Fruit fly (Drosophila melanogaster) whole organism, embryonic: Measurements from ENCODE around the gene CG14778.

Experiments used
- Abd-B ChIP-seq: fragments of 200-800 bp; sonication (Bioruptor generic); optimal IDR thresholded peaks from 2 replicates; lab custom pipeline; 2018; ENCODE audit warnings: missing biosample characterization, mild to moderate bottlenecking, missing genetic modification characterization, moderate library complexity
- CG1024 ChIP-seq: fragments of 200-800 bp; sonication (Bioruptor generic); IDR thresholded peaks from 2 replicates; pipeline ENCODE4 v1.3.6; 2022; ENCODE audit warnings: missing biosample characterization, missing genetic modification characterization
- CG11696 ChIP-seq: fragments of 200-800 bp; sonication (Bioruptor generic); IDR thresholded peaks from 2 replicates; pipeline ENCODE4 v1.3.6; 2022; ENCODE audit warnings: missing biosample characterization, missing genetic modification characterization
- CG12071 ChIP-seq: fragments of 200-800 bp; sonication (Bioruptor generic); optimal IDR thresholded peaks from 3 replicates; lab custom pipeline; 2018; ENCODE audit warnings: missing biosample characterization, mild to moderate bottlenecking, missing genetic modification characterization
- CG13624 ChIP-seq: fragments of 200-800 bp; sonication (Bioruptor generic); optimal IDR thresholded peaks from 2 replicates; lab custom pipeline; 2016; ENCODE audit warnings: missing biosample characterization, missing genetic modification characterization
- CG16815 ChIP-seq: fragments of 200-800 bp; sonication (Bioruptor generic); optimal IDR thresholded peaks from 3 replicates; lab custom pipeline; 2017; ENCODE audit warnings: missing biosample characterization, mild to moderate bottlenecking, missing genetic modification characterization
- CG17359 ChIP-seq: fragments of 200-800 bp; sonication (Bioruptor generic); optimal IDR thresholded peaks from 3 replicates; lab custom pipeline; 2018; ENCODE audit warnings: missing biosample characterization, mild to moderate bottlenecking, missing genetic modification characterization, moderate library complexity
- CG1792 ChIP-seq: fragments of 200-800 bp; sonication (Bioruptor generic); optimal IDR thresholded peaks from 2 replicates; lab custom pipeline; 2016; ENCODE audit warnings: missing biosample characterization, missing genetic modification characterization
- CG18262 ChIP-seq: fragments of 200-800 bp; optimal IDR thresholded peaks from 3 replicates; lab custom pipeline; 2019; ENCODE audit warnings: missing biosample characterization, mild to moderate bottlenecking, missing genetic modification characterization, moderate library complexity
- CG18764 ChIP-seq: fragments of 200-800 bp; sonication (Bioruptor generic); optimal IDR thresholded peaks from 3 replicates; lab custom pipeline; 2016; ENCODE audit warnings: missing biosample characterization, missing genetic modification characterization
- CG2120 ChIP-seq: fragments of 200-800 bp; sonication (Bioruptor generic); optimal IDR thresholded peaks from 3 replicates; lab custom pipeline; 2016; ENCODE audit warnings: missing biosample characterization, missing genetic modification characterization
- CG31224 ChIP-seq: fragments of 200-800 bp; sonication (Bioruptor generic); IDR thresholded peaks from 2 replicates; pipeline ENCODE4 v1.3.6; 2022; ENCODE audit warnings: missing biosample characterization, missing genetic modification characterization
- CG3163 ChIP-seq: fragments of 200-800 bp; sonication (Bioruptor generic); optimal IDR thresholded peaks from 3 replicates; lab custom pipeline; 2016; ENCODE audit warnings: missing biosample characterization, missing genetic modification characterization
- CG32767 ChIP-seq: fragments of 200-800 bp; sonication (Bioruptor generic); IDR thresholded peaks from 2 replicates; pipeline ENCODE4 v1.3.6; 2022; ENCODE audit warnings: missing biosample characterization, missing genetic modification characterization
- CG32772 ChIP-seq: fragments of 200-800 bp; sonication (Bioruptor generic); IDR thresholded peaks from 2 replicates; pipeline ENCODE4 v1.3.6; 2022; ENCODE audit warnings: missing biosample characterization, missing genetic modification characterization
- CG3838 ChIP-seq: fragments of 200-800 bp; sonication (Bioruptor generic); optimal IDR thresholded peaks from 3 replicates; lab custom pipeline; 2016; ENCODE audit warnings: missing biosample characterization, missing genetic modification characterization
- CG42726 ChIP-seq: fragments of 200-800 bp; sonication (Bioruptor generic); IDR thresholded peaks from 2 replicates; pipeline ENCODE4 v1.3.6; 2022; ENCODE audit warnings: missing biosample characterization, missing genetic modification characterization; ENCODE audit not compliant: partially characterized antibody
- CG43689 ChIP-seq: fragments of 200-800 bp; sonication (Bioruptor generic); IDR thresholded peaks from 2 replicates; pipeline ENCODE4 v1.3.6; 2022; ENCODE audit warnings: missing biosample characterization, missing genetic modification characterization
- CG8359 ChIP-seq: fragments of 200-800 bp; sonication (Bioruptor generic); optimal IDR thresholded peaks from 2 replicates; lab custom pipeline; 2017; ENCODE audit warnings: missing biosample characterization, mild to moderate bottlenecking, missing genetic modification characterization, borderline replicate concordance
- CG9727 ChIP-seq: fragments of 200-800 bp; sonication (Bioruptor generic); optimal IDR thresholded peaks from 3 replicates; lab custom pipeline; 2017; ENCODE audit warnings: missing biosample characterization, mild to moderate bottlenecking, missing genetic modification characterization
- CG9876 ChIP-seq: fragments of 200-800 bp; sonication (Bioruptor generic); optimal IDR thresholded peaks from 2 replicates; lab custom pipeline; 2016; ENCODE audit warnings: missing biosample characterization, missing genetic modification characterization
- CHES-1-like ChIP-seq: fragments of 200-800 bp; sonication (Bioruptor generic); optimal IDR thresholded peaks from 2 replicates; lab custom pipeline; 2016; ENCODE audit warnings: missing biosample characterization, missing genetic modification characterization
- CoRest ChIP-seq: fragments of 200-800 bp; sonication (Bioruptor generic); optimal IDR thresholded peaks from 3 replicates; lab custom pipeline; 2018; ENCODE audit warnings: missing biosample characterization, mild to moderate bottlenecking, missing genetic modification characterization, moderate library complexity
- CrebB ChIP-seq: fragments of 200-800 bp; sonication (Bioruptor generic); optimal IDR thresholded peaks from 3 replicates; lab custom pipeline; 2018; ENCODE audit warnings: missing biosample characterization, mild to moderate bottlenecking, missing genetic modification characterization
- Dbx ChIP-seq: fragments of 200-800 bp; sonication (Bioruptor generic); IDR thresholded peaks from 3 replicates; pipeline ENCODE4 v1.3.6; 2022; ENCODE audit warnings: missing biosample characterization, missing genetic modification characterization
- Doc3 ChIP-seq: fragments of 200-800 bp; sonication (Bioruptor generic); IDR thresholded peaks from 3 replicates; pipeline ENCODE4 v1.3.6; 2022; ENCODE audit warnings: missing biosample characterization, missing genetic modification characterization; ENCODE audit not compliant: partially characterized antibody
- GATAe ChIP-seq: fragments of 200-800 bp; sonication (Bioruptor generic); conservative IDR thresholded peaks from 2 replicates; pipeline ENCODE4 v1.3.6; 2022; ENCODE audit warnings: missing biosample characterization, missing genetic modification characterization
- Hmr ChIP-seq: fragments of 200-800 bp; sonication (Bioruptor generic); optimal IDR thresholded peaks from 3 replicates; lab custom pipeline; 2017; ENCODE audit warnings: mild to moderate bottlenecking, missing biosample characterization, missing genetic modification reagents, missing genetic modification characterization
- Meics ChIP-seq: fragments of 200-800 bp; sonication (Bioruptor generic); optimal IDR thresholded peaks from 2 replicates; lab custom pipeline; 2017; ENCODE audit warnings: missing biosample characterization, mild to moderate bottlenecking, missing genetic modification characterization
- Ravus ChIP-seq: fragments of 200-800 bp; sonication (Bioruptor generic); IDR thresholded peaks from 2 replicates; pipeline ENCODE4 v1.3.6; 2022; ENCODE audit warnings: missing biosample characterization, missing genetic modification characterization
- Side ChIP-seq: fragments of 200-800 bp; sonication (Bioruptor generic); optimal IDR thresholded peaks from 2 replicates; lab custom pipeline; 2016; ENCODE audit warnings: missing biosample characterization, missing genetic modification characterization
- Sox102F ChIP-seq: fragments of 200-800 bp; sonication (Bioruptor generic); optimal IDR thresholded peaks from 2 replicates; lab custom pipeline; 2018; ENCODE audit warnings: missing biosample characterization, mild to moderate bottlenecking, missing genetic modification characterization, moderate library complexity
- Sry-β ChIP-seq: fragments of 200-800 bp; sonication (Bioruptor generic); optimal IDR thresholded peaks from 2 replicates; lab custom pipeline; 2018; ENCODE audit warnings: missing biosample characterization, mild to moderate bottlenecking, missing genetic modification characterization, moderate library complexity
- ato ChIP-seq: fragments of 200-800 bp; sonication (Bioruptor generic); IDR thresholded peaks from 2 replicates; pipeline ENCODE4 v1.3.6; 2022; ENCODE audit warnings: missing biosample characterization, missing genetic modification characterization; ENCODE audit not compliant: partially characterized antibody
- bcd ChIP-seq: fragments of 200-800 bp; sonication (Bioruptor generic); optimal IDR thresholded peaks from 2 replicates; lab custom pipeline; 2017; ENCODE audit warnings: missing biosample characterization, mild to moderate bottlenecking, missing genetic modification characterization
- chm ChIP-seq: fragments of 200-800 bp; sonication (Bioruptor generic); IDR thresholded peaks from 2 replicates; pipeline ENCODE4 v1.3.6; 2022; ENCODE audit warnings: missing biosample characterization, missing genetic modification characterization
- corto ChIP-seq: fragments of 200-800 bp; sonication (Bioruptor generic); optimal IDR thresholded peaks from 2 replicates; lab custom pipeline; 2016; ENCODE audit warnings: missing biosample characterization, mild to moderate bottlenecking, missing genetic modification characterization, moderate library complexity
- dmrt99B ChIP-seq: fragments of 200-800 bp; sonication (Bioruptor generic); optimal IDR thresholded peaks from 2 replicates; lab custom pipeline; 2018; ENCODE audit warnings: missing biosample characterization, mild to moderate bottlenecking, missing genetic modification characterization, moderate library complexity
- grau ChIP-seq: fragments of 200-800 bp; optimal IDR thresholded peaks from 3 replicates; lab custom pipeline; 2019; ENCODE audit warnings: missing biosample characterization, mild to moderate bottlenecking, missing genetic modification characterization, moderate library complexity
- h ChIP-seq: fragments of >200 bp; optimal IDR thresholded peaks from 2 replicates; lab custom pipeline; 2017
- hbn ChIP-seq: fragments of 200-800 bp; sonication (Bioruptor generic); IDR thresholded peaks from 2 replicates; pipeline ENCODE4 v1.3.6; 2022; ENCODE audit warnings: missing biosample characterization, missing genetic modification characterization; ENCODE audit not compliant: partially characterized antibody
- inv ChIP-seq: fragments of 200-800 bp; sonication (Bioruptor generic); IDR thresholded peaks from 2 replicates; pipeline ENCODE4 v1.3.6; 2022; ENCODE audit warnings: missing biosample characterization, missing genetic modification characterization; ENCODE audit not compliant: partially characterized antibody
- ken ChIP-seq: fragments of 200-800 bp; sonication (Bioruptor generic); IDR thresholded peaks from 3 replicates; pipeline ENCODE4 v1.3.6; 2022; ENCODE audit warnings: missing biosample characterization, missing genetic modification characterization
- knrl ChIP-seq: fragments of 200-800 bp; sonication (Bioruptor generic); IDR thresholded peaks from 3 replicates; pipeline ENCODE4 v1.3.6; 2022; ENCODE audit warnings: missing biosample characterization, missing genetic modification characterization; ENCODE audit not compliant: partially characterized antibody
- lbe ChIP-seq: fragments of 200-800 bp; sonication (Bioruptor generic); optimal IDR thresholded peaks from 2 replicates; lab custom pipeline; 2016; ENCODE audit warnings: missing biosample characterization, mild to moderate bottlenecking, missing genetic modification characterization
- pb ChIP-seq: fragments of 200-800 bp; sonication (Bioruptor generic); optimal IDR thresholded peaks from 3 replicates; lab custom pipeline; 2016; ENCODE audit warnings: missing biosample characterization, missing genetic modification characterization
- pzg ChIP-seq: fragments of 200-800 bp; sonication (Bioruptor generic); optimal IDR thresholded peaks from 3 replicates; lab custom pipeline; 2018; ENCODE audit warnings: missing biosample characterization, mild to moderate bottlenecking, missing genetic modification characterization, moderate library complexity
- scrt ChIP-seq: fragments of 200-800 bp; sonication (Bioruptor generic); optimal IDR thresholded peaks from 2 replicates; lab custom pipeline; 2018; ENCODE audit warnings: missing biosample characterization, mild to moderate bottlenecking, missing genetic modification characterization, moderate library complexity
- sd ChIP-seq: fragments of 200-800 bp; sonication (Bioruptor generic); optimal IDR thresholded peaks from 3 replicates; lab custom pipeline; 2018; ENCODE audit warnings: missing biosample characterization, mild to moderate bottlenecking, missing genetic modification characterization, moderate library complexity
- zen2 ChIP-seq: fragments of 200-800 bp; sonication (Bioruptor generic); IDR thresholded peaks from 3 replicates; pipeline ENCODE4 v1.3.6; 2022; ENCODE audit warnings: missing biosample characterization, missing genetic modification characterization; ENCODE audit not compliant: partially characterized antibody

CG14778 gene

dm6 chrX:1476848-1477247 lies 9.6 kb downstream of the CG14778 start, which contains the start of the genes Rab27 and mei-38 (continued):
- no peak for TF ChIP-seq CG9727 (GFP tag; lab: Kevin White, UChicago)
- no peak for TF ChIP-seq Meics (GFP tag; lab: Kevin White, UChicago)
- TF ChIP-seq CG11696 (GFP tag; lab: Robert Waterston, UW): no peak
- no peak for TF ChIP-seq Hmr
- no peak for TF ChIP-seq CG18262 (tag; lab: Kevin White, UChicago)
- no peak for TF ChIP-seq CG12071 (GFP tag; lab: Kevin White, UChicago)
- TF ChIP-seq Ravus: no peak
- no peak for TF ChIP-seq CG43689
- TF ChIP-seq chm (GFP tag; lab: Robert Waterston, UW): no peak
- TF ChIP-seq CG32767 (GFP tag; lab: Robert Waterston, UW): 0 out of 2 replicates have a peak, but pooled peaks have one; percentile 27
- peak; percentile 13 for TF ChIP-seq CG3163 (GFP tag; lab: Kevin White, UChicago)
- no peak for TF ChIP-seq corto (GFP tag; lab: Kevin White, UChicago)
- peak; percentile 32 for TF ChIP-seq CHES-1-like
- no peak for TF ChIP-seq Sry-β (GFP tag; lab: Kevin White, UChicago)
- peak; percentile 33; the same call in 1 of the 2 replicates for TF ChIP-seq ato (GFP tag; lab: Robert Waterston, UW)
- TF ChIP-seq hbn (GFP tag; lab: Robert Waterston, UW): peak; percentile 57; the same call in 1 of the 2 replicates
- no peak for TF ChIP-seq CG18764 (GFP tag; lab: Kevin White, UChicago)
- TF ChIP-seq CG9876: no peak
- TF ChIP-seq dmrt99B (tag; lab: Kevin White, UChicago): no peak
- TF ChIP-seq knrl (GFP tag; lab: Robert Waterston, UW): peak; percentile 60; the same call in 2 of the 3 replicates
- TF ChIP-seq CrebB: no peak
- TF ChIP-seq CG42726 (GFP tag; lab: Robert Waterston, UW): peak; percentile 72
- TF ChIP-seq CG1024: no peak
- peak; percentile 57; the same call in 1 of the 3 replicates for TF ChIP-seq zen2 (GFP tag; lab: Robert Waterston, UW)
- peak; percentile 56 for TF ChIP-seq CG2120 (GFP tag; lab: Kevin White, UChicago)
- TF ChIP-seq CG17359 (tag; lab: Kevin White, UChicago): no peak
- no peak for TF ChIP-seq CG8359 (GFP tag; lab: Kevin White, UChicago)
- no peak for TF ChIP-seq CG3838 (GFP tag; lab: Kevin White, UChicago)
- TF ChIP-seq CG1792: peak; percentile 23
- TF ChIP-seq Abd-B (GFP tag; lab: Kevin White, UChicago): peak; percentile 2
- TF ChIP-seq CG32772 (GFP tag; lab: Robert Waterston, UW): peak; percentile 54
- no peak for TF ChIP-seq sd
- no peak for TF ChIP-seq h (lab: Kevin White, UChicago)
- TF ChIP-seq lbe (GFP tag; lab: Kevin White, UChicago): peak; percentile 4
- TF ChIP-seq ken (GFP tag; lab: Robert Waterston, UW): 0 out of 3 replicates have a peak, but pooled peaks have one; percentile 48
- no peak for TF ChIP-seq GATAe (GFP tag; lab: Robert Waterston, UW)
- peak; percentile 8 for TF ChIP-seq CoRest
- TF ChIP-seq Sox102F (GFP tag; lab: Kevin White, UChicago): no peak
- TF ChIP-seq CG31224: no peak
- 0 out of 3 replicates have a peak, but pooled peaks have one; percentile 35 for TF ChIP-seq Doc3 (GFP tag; lab: Robert Waterston, UW)
- no peak for TF ChIP-seq pb (GFP tag; lab: Kevin White, UChicago)
- TF ChIP-seq Dbx (GFP tag; lab: Robert Waterston, UW): 0 out of 3 replicates have a peak, but pooled peaks have one; percentile 14
- TF ChIP-seq CG13624 (GFP tag; lab: Kevin White, UChicago): peak; percentile 39
- TF ChIP-seq bcd: no peak
- TF ChIP-seq scrt (GFP tag; lab: Kevin White, UChicago): no peak
- TF ChIP-seq inv (GFP tag; lab: Robert Waterston, UW): peak; percentile 60; the same call in 1 of the 2 replicates
- no peak for TF ChIP-seq CG16815 (GFP tag; lab: Kevin White, UChicago)
- peak; percentile 70 for TF ChIP-seq pzg (GFP tag; lab: Kevin White, UChicago)
- TF ChIP-seq Side (GFP tag; lab: Kevin White, UChicago): peak; percentile 1
- no peak for TF ChIP-seq grau
